In genomic region chr3L:10504607-10505006, dm6 we compare ENCODE assay signal across 4 fruit fly cellular contexts.
TF ChIP-seq lines count a peak whose summit lies in the region.

No protein-coding gene starts in this region.

- TF ChIP-seq CTCF in whole organism, embryonic (GFP tag; optimal IDR thresholded peaks at IDR 0.05; lab: Kevin White, UChicago) = no peak

TF ChIP-seq in whole organism, adult, 20 proteins besides CTCF, POLR2A, EP300 and RAD21:
- TF ChIP-seq cic (GFP tag; optimal IDR thresholded peaks at IDR 0.05; lab: Kevin White, UChicago) (no peak), Crg-1 (GFP tag; optimal IDR thresholded peaks at IDR 0.05; lab: Kevin White, UChicago) (no peak), ovo (GFP tag; optimal IDR thresholded peaks at IDR 0.05; lab: Kevin White, UChicago) (no peak), CG33017 (tag; optimal IDR thresholded peaks at IDR 0.05; lab: Kevin White, UChicago) (peak; percentile 43), Hr96 (GFP tag; optimal IDR thresholded peaks at IDR 0.05; lab: Kevin White, UChicago) (peak; percentile 20), pad (GFP tag; optimal IDR thresholded peaks at IDR 0.05; lab: Kevin White, UChicago) (no peak), Clk (GFP tag; optimal IDR thresholded peaks at IDR 0.05; lab: Kevin White, UChicago) (no peak), CG7045 (GFP tag; optimal IDR thresholded peaks at IDR 0.05; lab: Kevin White, UChicago) (peak; percentile 60), tj (GFP tag; optimal IDR thresholded peaks at IDR 0.05; lab: Kevin White, UChicago) (no peak), kay (GFP tag; lab: Kevin White, UChicago; ENCODE audit: borderline replicate concordance) (no peak), bab1 (GFP tag; optimal IDR thresholded peaks at IDR 0.05; lab: Kevin White, UChicago) (no peak), CG7101 (tag; optimal IDR thresholded peaks at IDR 0.05; lab: Kevin White, UChicago) (peak; percentile 9), CG11617 (GFP tag; optimal IDR thresholded peaks at IDR 0.05; lab: Kevin White, UChicago) (no peak), CG5204 (GFP tag; optimal IDR thresholded peaks at IDR 0.05; lab: Kevin White, UChicago) (peak; percentile 58), CG12768 (GFP tag; optimal IDR thresholded peaks at IDR 0.05; lab: Kevin White, UChicago) (peak; percentile 25), cnc (optimal IDR thresholded peaks at IDR 0.05; lab: Kevin White, UChicago) (no peak)

TF ChIP-seq in whole organism, embryonic, 481 proteins besides CTCF, POLR2A, EP300 and RAD21 (continues in another document):
- TF ChIP-seq bab2 (GFP tag; optimal IDR thresholded peaks at IDR 0.05; lab: Kevin White, UChicago) (no peak), unpg (GFP tag; optimal IDR thresholded peaks at IDR 0.05; lab: Kevin White, UChicago) (no peak), lola (GFP tag; optimal IDR thresholded peaks at IDR 0.05; lab: Kevin White, UChicago) (peak in 1 of 3 experiments; percentile 17), Bteb2 (GFP tag; optimal IDR thresholded peaks at IDR 0.05; lab: Kevin White, UChicago) (no peak), fd64A (GFP tag; optimal IDR thresholded peaks at IDR 0.05; lab: Kevin White, UChicago) (no peak), CG2129 (GFP tag; IDR thresholded peaks at IDR 0.05; lab: Robert Waterston, UW; ENCODE audit: partially characterized antibody) (no peak), CG1792 (GFP tag; optimal IDR thresholded peaks at IDR 0.05; lab: Kevin White, UChicago) (no peak), row (GFP tag; IDR thresholded peaks at IDR 0.05; lab: Robert Waterston, UW) (peak; percentile 50; the same call in 2 of the 3 replicates), dmrt99B (tag; optimal IDR thresholded peaks at IDR 0.05; lab: Kevin White, UChicago) (peak; percentile 27), CG14441 (GFP tag; IDR thresholded peaks at IDR 0.05; lab: Robert Waterston, UW) (no peak), CG2678 (tag; optimal IDR thresholded peaks at IDR 0.05; lab: Kevin White, UChicago) (peak; percentile 11), dm (GFP tag; optimal IDR thresholded peaks at IDR 0.05; lab: Kevin White, UChicago) (no peak), ro (GFP tag; IDR thresholded peaks at IDR 0.05; lab: Robert Waterston, UW) (no peak), CG3726 (GFP tag; IDR thresholded peaks at IDR 0.05; lab: Robert Waterston, UW) (peak; percentile 19; the same call in 1 of the 3 replicates), CG2712 (tag; optimal IDR thresholded peaks at IDR 0.05; lab: Kevin White, UChicago) (peak; percentile 8), zen2 (GFP tag; IDR thresholded peaks at IDR 0.05; lab: Robert Waterston, UW; ENCODE audit: partially characterized antibody) (no peak), sens (GFP tag; lab: Kevin White, UChicago) (peak; percentile 27), CG11695 (GFP tag; IDR thresholded peaks at IDR 0.05; lab: Robert Waterston, UW) (no peak), Blimp-1 (GFP tag; optimal IDR thresholded peaks at IDR 0.05; lab: Kevin White, UChicago) (peak; percentile 17), CG17328 (GFP tag; IDR thresholded peaks at IDR 0.05; lab: Robert Waterston, UW) (peak; percentile 13; the same call in 1 of the 2 replicates), lmd (GFP tag; IDR thresholded peaks at IDR 0.05; lab: Robert Waterston, UW) (0 out of 2 replicates have a peak, but pooled peaks have one; percentile 8), gem (tag; optimal IDR thresholded peaks at IDR 0.05; lab: Kevin White, UChicago) (peak; percentile 22), CG11504 (tag; optimal IDR thresholded peaks at IDR 0.05; lab: Kevin White, UChicago) (peak; percentile 30), grau (tag; optimal IDR thresholded peaks at IDR 0.05; lab: Kevin White, UChicago) (peak; percentile 67), ham (GFP tag; IDR thresholded peaks at IDR 0.05; lab: Robert Waterston, UW) (no peak)

TF ChIP-seq in whole organism, prepupa, 60 proteins besides CTCF, POLR2A, EP300 and RAD21:
- TF ChIP-seq achi (GFP tag; optimal IDR thresholded peaks at IDR 0.05; lab: Kevin White, UChicago) (peak; percentile 5), CG10669 (GFP tag; optimal IDR thresholded peaks at IDR 0.05; lab: Kevin White, UChicago) (peak; percentile 3), Lpt (GFP tag; optimal IDR thresholded peaks at IDR 0.05; lab: Kevin White, UChicago) (peak; percentile 17), Hr39 (GFP tag; optimal IDR thresholded peaks at IDR 0.05; lab: Kevin White, UChicago) (no peak), eg (GFP tag; IDR thresholded peaks at IDR 0.05; lab: Robert Waterston, UW) (peak; percentile 53; the same call in 1 of the 3 replicates), Hr4 (GFP tag; optimal IDR thresholded peaks at IDR 0.05; lab: Kevin White, UChicago) (peak; percentile 62), CG6276 (GFP tag; optimal IDR thresholded peaks at IDR 0.05; lab: Kevin White, UChicago) (peak; percentile 31), CG4318 (GFP tag; optimal IDR thresholded peaks at IDR 0.05; lab: Kevin White, UChicago) (peak; percentile 3), Sox102F (GFP tag; optimal IDR thresholded peaks at IDR 0.05; lab: Kevin White, UChicago) (no peak), Eip78C (GFP tag; lab: Kevin White, UChicago) (peak; percentile 70), OdsH (GFP tag; optimal IDR thresholded peaks at IDR 0.05; lab: Kevin White, UChicago) (peak; percentile 1), salr (GFP tag; optimal IDR thresholded peaks at IDR 0.05; lab: Kevin White, UChicago) (peak in 1 of 2 experiments; percentile 27), vri (GFP tag; optimal IDR thresholded peaks at IDR 0.05; lab: Kevin White, UChicago) (no peak), CG32006 (GFP tag; optimal IDR thresholded peaks at IDR 0.05; lab: Kevin White, UChicago) (peak; percentile 54), topi (GFP tag; optimal IDR thresholded peaks at IDR 0.05; lab: Kevin White, UChicago) (no peak), pdm3 (GFP tag; optimal IDR thresholded peaks at IDR 0.05; lab: Kevin White, UChicago) (peak; percentile 28), CG11294 (GFP tag; IDR thresholded peaks at IDR 0.05; lab: Robert Waterston, UW) (0 out of 2 replicates have a peak, but pooled peaks have one; percentile 29), CG8119 (GFP tag; IDR thresholded peaks at IDR 0.05; lab: Robert Waterston, UW) (peak; percentile 62; the same call in 2 of the 3 replicates)
TF ChIP-seq in whole organism, prepupa: peak in this region for 14.

TF ChIP-seq in whole organism, pupa, 21 proteins besides CTCF, POLR2A, EP300 and RAD21:
- 0 out of 3 replicates have a peak, but pooled peaks have one; percentile 34 for TF ChIP-seq CG4496 (GFP tag; IDR thresholded peaks at IDR 0.05; lab: Robert Waterston, UW)
- TF ChIP-seq CG32121 (GFP tag; IDR thresholded peaks at IDR 0.05; lab: Robert Waterston, UW) = peak; percentile 39; the same call in 1 of the 2 replicates
- TF ChIP-seq fd96Ca (GFP tag; IDR thresholded peaks at IDR 0.05; lab: Robert Waterston, UW) = 0 out of 3 replicates have a peak, but pooled peaks have one; percentile 25
- TF ChIP-seq Snoo (tag; optimal IDR thresholded peaks at IDR 0.05; lab: Kevin White, UChicago) = no peak
- TF ChIP-seq Pif1A (GFP tag; optimal IDR thresholded peaks at IDR 0.05; lab: Kevin White, UChicago) = no peak
- no peak for TF ChIP-seq CG13204 (GFP tag; optimal IDR thresholded peaks at IDR 0.05; lab: Kevin White, UChicago)
- TF ChIP-seq D1 (tag; optimal IDR thresholded peaks at IDR 0.05; lab: Kevin White, UChicago) = no peak
- peak; percentile 5 for TF ChIP-seq CG15710 (tag; optimal IDR thresholded peaks at IDR 0.05; lab: Kevin White, UChicago)
- no peak for TF ChIP-seq CG34367 (tag; optimal IDR thresholded peaks at IDR 0.05; lab: Kevin White, UChicago)
- no peak; the same call in 1 of the 2 replicates for TF ChIP-seq Ets98B (GFP tag; IDR thresholded peaks at IDR 0.05; lab: Robert Waterston, UW)
- TF ChIP-seq CG17806 (tag; optimal IDR thresholded peaks at IDR 0.05; lab: Kevin White, UChicago) = no peak
- peak; percentile 41; the same call in 1 of the 2 replicates for TF ChIP-seq CG12605 (GFP tag; IDR thresholded peaks at IDR 0.05; lab: Robert Waterston, UW)
- no peak for TF ChIP-seq rn (GFP tag; IDR thresholded peaks at IDR 0.05; lab: Robert Waterston, UW)
- no peak for TF ChIP-seq Pif1B (GFP tag; optimal IDR thresholded peaks at IDR 0.05; lab: Kevin White, UChicago)
- TF ChIP-seq CG8301 (tag; optimal IDR thresholded peaks at IDR 0.05; lab: Kevin White, UChicago) = peak; percentile 33
- TF ChIP-seq CG9948 (tag; optimal IDR thresholded peaks at IDR 0.05; lab: Kevin White, UChicago) = peak; percentile 9
- TF ChIP-seq EcR (GFP tag; optimal IDR thresholded peaks at IDR 0.05; lab: Kevin White, UChicago) = no peak
- no peak for TF ChIP-seq gl (tag; optimal IDR thresholded peaks at IDR 0.05; lab: Kevin White, UChicago)
- peak; percentile 10 for TF ChIP-seq CG8159 (tag; optimal IDR thresholded peaks at IDR 0.05; lab: Kevin White, UChicago)
- TF ChIP-seq CG10348 (GFP tag; IDR thresholded peaks at IDR 0.05; lab: Robert Waterston, UW) = no peak
- peak; percentile 42 for TF ChIP-seq CG14655 (GFP tag; optimal IDR thresholded peaks at IDR 0.05; lab: Kevin White, UChicago)
